Worm (Caenorhabditis elegans): Measurements from ENCODE around the gene F25H8.2.
"Not testable (repeated sequence)": the region's sequence is repeated elsewhere in the genome, so short reads cannot be mapped to it uniquely, and the experiment has no call there.

Gene F25H8.2

DNA sequence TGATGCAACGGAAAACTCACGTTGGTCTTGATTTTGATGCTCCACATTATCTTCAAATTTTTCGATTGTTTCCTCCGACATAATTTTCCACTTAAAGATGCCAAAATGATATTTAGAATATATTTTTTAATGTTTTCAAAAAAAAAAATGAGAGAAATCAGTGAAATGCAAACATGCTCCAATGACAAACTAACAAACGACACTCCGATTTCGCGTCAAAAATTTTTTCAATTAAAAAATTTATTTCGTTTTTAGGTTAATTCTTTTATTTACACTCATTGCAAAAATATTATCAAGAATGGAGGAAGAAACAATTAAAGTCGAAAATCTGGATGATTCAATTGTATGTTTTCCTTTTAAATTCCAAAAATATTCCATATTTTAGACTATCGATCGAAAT lies at the start of gene F25H8.2, which contains the start of gene trmt-10A:
TSS of gene F25H8.2 (plus strand) at position 181 of the 400 bp plus-strand sequence.
TSS of gene trmt-10A (minus strand) at position 159 of the 400 bp plus-strand sequence.
- no peak for TF ChIP-seq unc-62 (GFP tag; optimal IDR thresholded peaks at IDR 0.05)

- no peak for TF ChIP-seq unc-62 (GFP tag; optimal IDR thresholded peaks at IDR 0.05)
Measured at ce11 chrIV:9884257-9884656, 47.8 kb upstream of the F25H8.2 start, which contains the start of the genes prp-18 and mccc-1. TSS of gene prp-18 (minus strand) at chrIV:9884383. TSS of gene mccc-1 (plus strand) at chrIV:9884570.

DNA sequence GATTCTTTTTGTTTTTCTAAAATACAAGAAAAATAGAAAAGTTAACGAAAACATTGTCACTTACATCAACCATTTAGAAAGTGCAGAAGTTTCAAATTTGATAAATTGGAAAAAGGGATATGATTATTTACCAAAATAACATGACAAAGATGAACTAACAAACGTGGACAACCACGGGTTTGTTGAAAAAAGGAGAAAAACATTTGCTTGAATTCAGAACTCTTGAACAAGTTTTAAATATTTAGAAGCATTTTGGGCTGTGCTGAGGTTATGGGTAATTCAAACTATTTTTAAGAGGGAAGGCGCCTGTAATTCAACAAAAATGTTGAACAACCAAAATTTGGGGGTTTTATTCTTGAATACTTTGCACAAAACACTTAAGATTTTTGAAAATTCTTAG lies 42.2 kb upstream of the F25H8.2 start, which contains the start of gene ttbk-3:
TSS of gene ttbk-3 (minus strand) at position 101 of the 400 bp plus-strand sequence.
- no peak for TF ChIP-seq unc-62 (GFP tag; optimal IDR thresholded peaks at IDR 0.05)

- TF ChIP-seq unc-62 (GFP tag; optimal IDR thresholded peaks at IDR 0.05): no peak
Measured at ce11 chrIV:9891938-9892337, 40.1 kb upstream of the F25H8.2 start, which contains the start of gene F32B6.4. TSS of gene F32B6.4 (minus strand) at chrIV:9892038.

ce11 chrIV:9893649-9894048 lies 38.4 kb upstream of the F25H8.2 start, which contains the start of gene sss-1:
TSS of gene sss-1 (minus strand) at chrIV:9893749.
- TF ChIP-seq unc-62 (GFP tag; optimal IDR thresholded peaks at IDR 0.05): not testable (repeated sequence)

- TF ChIP-seq unc-62 (GFP tag; optimal IDR thresholded peaks at IDR 0.05): not testable (repeated sequence)
Measured at ce11 chrIV:9894331-9894730, 37.7 kb upstream of the F25H8.2 start, which contains the start of gene msp-77. TSS of gene msp-77 (plus strand) at chrIV:9894631.

DNA sequence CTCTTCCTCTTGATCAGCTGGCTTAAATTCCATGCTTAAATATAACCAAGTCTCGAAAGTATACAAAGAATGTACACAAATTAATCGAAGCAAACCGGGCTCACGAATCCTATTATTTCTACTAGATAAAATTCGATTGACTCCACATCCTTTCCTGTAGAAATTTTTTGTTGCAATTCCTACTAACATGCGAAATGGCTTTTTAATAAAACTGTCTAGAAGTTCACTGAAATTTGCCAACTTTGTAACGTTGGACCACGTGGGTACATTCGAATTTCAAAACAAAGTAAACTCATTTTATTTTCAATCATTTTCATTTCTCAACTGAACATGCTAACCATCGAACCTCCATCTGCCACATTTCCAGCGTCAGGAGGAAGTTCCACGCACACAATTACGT lies 36.9 kb upstream of the F25H8.2 start, which contains the start of gene ssp-32:
TSS of gene ssp-32 (plus strand) at position 301 of the 400 bp plus-strand sequence.
- no peak for TF ChIP-seq unc-62 (GFP tag; optimal IDR thresholded peaks at IDR 0.05)

ce11 chrIV:9898712-9899111 lies 33.3 kb upstream of the F25H8.2 start, which contains the start of gene tbc-3:
TSS of gene tbc-3 (plus strand) at chrIV:9899012.
- TF ChIP-seq unc-62 (GFP tag; optimal IDR thresholded peaks at IDR 0.05): no peak

DNA sequence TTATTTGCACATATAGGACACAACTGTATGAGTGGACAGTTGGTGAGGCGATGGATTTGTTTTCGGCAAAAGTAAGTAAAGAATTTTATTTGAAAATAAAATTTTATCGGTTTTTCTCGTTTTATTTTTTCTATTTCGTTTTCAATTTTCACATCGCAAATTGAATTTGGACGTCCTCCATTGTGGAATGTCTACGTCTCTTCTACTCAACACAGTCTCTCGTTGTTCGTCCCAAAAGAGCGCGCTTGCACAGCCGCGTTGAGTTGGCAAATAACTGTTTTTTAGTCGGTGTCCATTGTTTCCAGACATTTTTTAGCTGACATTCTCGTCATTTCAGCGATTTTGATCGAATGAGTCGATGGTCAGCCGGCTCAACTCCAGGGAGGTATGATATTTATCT lies 32.8 kb upstream of the F25H8.2 start:
- TF ChIP-seq unc-62 (GFP tag; optimal IDR thresholded peaks at IDR 0.05): no peak

DNA sequence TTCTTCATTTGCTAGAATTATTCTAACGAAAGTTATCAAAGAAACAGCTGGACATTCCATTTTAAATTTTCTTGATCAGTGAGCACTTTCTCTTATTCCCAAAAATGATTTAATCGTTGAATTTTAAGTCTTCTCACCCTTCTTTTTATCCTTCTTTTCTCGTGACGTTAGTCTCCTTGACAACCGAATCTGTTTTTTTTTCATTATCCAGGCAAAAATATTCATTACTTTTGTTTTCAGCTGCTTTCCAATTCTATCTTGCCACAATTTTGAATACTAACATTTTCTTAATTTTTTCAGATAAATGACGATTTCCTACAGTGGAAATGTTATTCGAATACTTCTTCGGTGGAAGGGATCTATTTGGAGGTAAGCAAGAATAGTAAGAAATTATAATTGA lies 28.4 kb upstream of the F25H8.2 start, which contains the start of gene best-13:
TSS of gene best-13 (plus strand) at position 301 of the 400 bp plus-strand sequence.
- no peak for TF ChIP-seq unc-62 (GFP tag; optimal IDR thresholded peaks at IDR 0.05)

DNA sequence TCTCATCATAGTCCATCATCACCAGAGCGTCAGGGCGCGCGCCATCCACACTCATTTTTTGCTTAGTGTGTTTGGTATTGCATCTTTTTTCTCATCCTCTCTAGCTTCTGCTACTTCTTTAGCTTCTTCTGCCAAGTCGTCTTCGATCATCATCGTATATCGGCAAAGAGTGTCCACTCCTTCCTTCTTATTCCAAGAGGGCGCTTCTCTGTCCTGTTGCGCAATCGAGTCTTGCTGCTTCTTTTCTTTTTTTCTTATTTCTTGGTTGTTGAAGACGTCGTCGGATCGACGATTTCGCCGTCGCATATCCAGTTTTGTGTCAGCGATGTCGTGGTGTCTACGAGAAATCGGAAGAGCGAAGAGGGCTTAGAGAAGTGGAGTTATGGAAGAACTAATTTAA lies 19.0 kb upstream of the F25H8.2 start:
- no peak for TF ChIP-seq unc-62 (GFP tag; optimal IDR thresholded peaks at IDR 0.05)

DNA sequence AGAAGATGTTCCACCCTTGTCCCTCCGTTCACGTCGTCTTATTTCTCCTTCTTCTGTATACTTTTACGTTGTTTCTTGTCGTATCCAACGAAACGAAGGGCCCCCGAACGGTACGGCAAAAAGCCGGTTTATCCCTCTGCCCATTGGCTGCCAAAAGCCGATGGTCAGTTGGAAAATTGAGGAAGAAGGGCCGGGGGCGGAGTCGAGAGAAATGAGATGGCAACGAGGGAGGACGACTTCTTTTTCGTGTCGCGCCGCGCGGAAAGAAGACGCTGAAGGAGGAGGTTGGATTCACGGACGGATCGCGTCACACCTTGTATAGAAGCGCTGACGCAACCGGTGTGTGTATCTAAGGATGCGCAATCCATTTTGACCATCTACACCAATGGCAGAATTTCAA lies 16.9 kb upstream of the F25H8.2 start:
- no peak for TF ChIP-seq unc-62 (GFP tag; optimal IDR thresholded peaks at IDR 0.05)

DNA sequence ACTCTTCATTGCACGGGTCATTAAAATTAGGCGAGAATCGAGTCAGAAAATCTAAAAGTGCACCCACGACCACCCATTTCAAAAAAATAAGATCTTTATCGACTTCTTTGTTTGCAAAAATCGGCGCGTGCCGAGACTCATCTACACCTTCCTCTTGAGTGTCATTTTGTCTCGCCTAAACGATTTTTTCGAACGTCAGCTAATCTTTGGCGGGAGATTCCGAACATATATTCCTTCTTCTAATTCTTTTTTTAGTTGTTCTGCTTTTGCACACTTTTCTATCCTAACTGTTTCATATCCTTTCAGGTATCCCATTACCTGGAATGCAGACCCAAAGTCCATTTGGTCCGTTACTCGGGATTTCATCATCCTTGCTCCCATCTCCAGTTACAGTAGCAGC lies 15.8 kb upstream of the F25H8.2 start, which contains the start of gene bed-3:
TSS of gene bed-3 (plus strand) at position 301 of the 400 bp plus-strand sequence.
- no peak for TF ChIP-seq unc-62 (GFP tag; optimal IDR thresholded peaks at IDR 0.05)

ce11 chrIV:9918021-9918420 lies 14.0 kb upstream of the F25H8.2 start:
- TF ChIP-seq unc-62 (GFP tag; optimal IDR thresholded peaks at IDR 0.05): no peak

DNA sequence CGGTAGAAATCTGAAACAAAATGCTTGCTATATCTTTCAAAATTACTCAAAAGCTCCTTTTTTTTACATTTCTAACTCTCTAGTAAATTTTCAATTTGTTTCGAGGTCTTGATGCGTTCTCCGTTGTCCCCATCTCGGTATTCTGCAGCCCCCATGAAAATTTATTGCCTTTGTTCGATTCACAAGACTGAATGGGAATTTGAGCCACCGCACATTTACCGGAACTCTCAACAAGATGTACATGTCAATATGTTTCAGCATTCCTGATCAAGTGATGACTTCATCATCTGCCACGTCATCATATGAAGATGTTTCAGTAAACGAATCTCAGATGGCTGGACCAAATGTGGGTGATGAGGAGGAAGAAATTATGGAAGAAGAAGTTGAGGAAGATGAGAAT lies 11.6 kb upstream of the F25H8.2 start:
- TF ChIP-seq unc-62 (GFP tag; optimal IDR thresholded peaks at IDR 0.05): no peak

DNA sequence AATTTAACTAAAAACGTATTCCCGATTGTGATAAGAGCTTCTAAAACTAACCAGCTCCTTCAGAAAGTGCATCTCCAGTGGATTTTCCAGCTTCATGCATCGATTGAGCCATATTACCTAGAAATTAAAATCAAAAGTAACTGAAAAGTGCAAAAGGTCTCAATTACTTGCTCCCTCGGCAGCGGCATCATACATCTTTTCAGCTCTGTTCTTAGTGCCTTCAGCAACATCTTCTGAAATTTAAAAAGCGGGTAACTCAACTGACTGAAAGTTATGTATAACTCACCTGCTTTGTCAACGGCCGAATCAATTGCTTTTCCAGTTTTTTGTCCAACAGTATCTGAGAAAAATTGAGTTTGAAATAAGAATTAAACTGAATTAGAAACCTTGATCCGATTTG lies 7.6 kb upstream of the F25H8.2 start:
- no peak for TF ChIP-seq unc-62 (GFP tag; optimal IDR thresholded peaks at IDR 0.05)

DNA sequence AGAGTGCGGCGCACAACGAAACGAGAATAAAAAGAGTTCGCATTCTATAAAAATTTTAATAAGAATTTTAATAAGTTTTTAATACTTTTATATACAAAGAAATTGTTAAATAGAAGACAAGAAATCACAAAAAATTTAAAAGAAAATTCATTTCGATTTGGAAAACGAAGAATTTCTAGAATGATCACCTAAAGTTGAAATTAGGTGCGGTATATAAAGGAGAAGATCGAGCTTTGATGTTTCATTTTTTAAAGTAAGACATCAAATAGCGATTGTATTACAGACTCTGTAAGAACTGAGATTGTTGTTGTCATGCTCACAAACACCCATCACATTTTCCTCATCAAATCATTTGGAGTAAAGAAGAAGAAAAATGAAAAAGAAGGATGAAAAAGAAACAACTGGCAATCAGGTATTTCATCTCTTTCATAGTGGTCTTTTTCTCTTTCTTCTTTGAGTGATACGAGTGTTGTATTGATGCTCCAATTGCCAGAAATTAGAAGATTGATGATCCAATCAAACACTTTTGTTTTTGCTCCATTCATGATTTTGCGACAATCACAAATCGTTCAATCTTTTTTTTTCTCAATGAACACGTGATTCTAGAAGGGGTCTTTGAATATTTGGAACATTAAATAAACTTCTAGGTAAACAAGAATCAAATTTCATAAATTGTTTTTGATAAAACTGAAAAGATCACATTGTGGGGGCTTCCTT lies 3.7 kb upstream of the F25H8.2 start, which contains the start of gene dur-1:
TSS of gene dur-1 (minus strand) at position 51 of the 717 bp plus-strand sequence.
- TF ChIP-seq unc-62 (GFP tag; optimal IDR thresholded peaks at IDR 0.05): no peak
